Fruit fly (Drosophila melanogaster): Measurements from ENCODE around the gene CG7420.

CG7420 gene

dm6 chr2L:1502459-1503101, at the start of gene CG7420:
Gene CG7420 (minus strand): TSS chr2L:1502904.
- TF ChIP-seq Dll (optimal IDR thresholded peaks at IDR 0.05) (no peak), CG8478 (optimal IDR thresholded peaks at IDR 0.05) (no peak), pan (optimal IDR thresholded peaks at IDR 0.05) (no peak), EcR (GFP tag; optimal IDR thresholded peaks at IDR 0.05) (no peak)

- TF ChIP-seq EcR (GFP tag; optimal IDR thresholded peaks at IDR 0.05) (no peak), pan (optimal IDR thresholded peaks at IDR 0.05) (no peak), usp (GFP tag; optimal IDR thresholded peaks at IDR 0.05) (no peak), psq (optimal IDR thresholded peaks at IDR 0.05) (no peak), Dll (optimal IDR thresholded peaks at IDR 0.05) (no peak), CG8478 (optimal IDR thresholded peaks at IDR 0.05) (no peak)
These were observed 45.2 kb upstream of the CG7420 start for dm6 chr2L:1547860-1548259.

- TF ChIP-seq CG8478 (optimal IDR thresholded peaks at IDR 0.05) = no peak
- no peak for TF ChIP-seq Dll (optimal IDR thresholded peaks at IDR 0.05)
- no peak for TF ChIP-seq EcR (GFP tag; optimal IDR thresholded peaks at IDR 0.05)
- no peak for TF ChIP-seq usp (GFP tag; optimal IDR thresholded peaks at IDR 0.05)
- TF ChIP-seq pan (optimal IDR thresholded peaks at IDR 0.05) = no peak
- no peak for TF ChIP-seq psq (optimal IDR thresholded peaks at IDR 0.05)
These were observed 35.4 kb upstream of the CG7420 start for dm6 chr2L:1538132-1538531.

- TF ChIP-seq Dll (optimal IDR thresholded peaks at IDR 0.05) (no peak), usp (GFP tag; optimal IDR thresholded peaks at IDR 0.05) (no peak), pan (optimal IDR thresholded peaks at IDR 0.05) (no peak), EcR (GFP tag; optimal IDR thresholded peaks at IDR 0.05) (no peak), CG8478 (optimal IDR thresholded peaks at IDR 0.05) (no peak), psq (optimal IDR thresholded peaks at IDR 0.05) (no peak)
These were observed 32.5 kb upstream of the CG7420 start for dm6 chr2L:1535231-1535630.

- TF ChIP-seq usp (GFP tag; optimal IDR thresholded peaks at IDR 0.05) (no peak), EcR (GFP tag; optimal IDR thresholded peaks at IDR 0.05) (no peak), psq (optimal IDR thresholded peaks at IDR 0.05) (no peak), pan (optimal IDR thresholded peaks at IDR 0.05) (no peak), Dll (optimal IDR thresholded peaks at IDR 0.05) (no peak), CG8478 (optimal IDR thresholded peaks at IDR 0.05) (no peak)
These were observed 19.7 kb upstream of the CG7420 start, which contains the start of gene Or22b for dm6 chr2L:1522397-1522796. Gene Or22b (plus strand): TSS chr2L:1522697.

- TF ChIP-seq psq (optimal IDR thresholded peaks at IDR 0.05) = no peak
- no peak for TF ChIP-seq CG8478 (optimal IDR thresholded peaks at IDR 0.05)
- no peak for TF ChIP-seq usp (GFP tag; optimal IDR thresholded peaks at IDR 0.05)
- TF ChIP-seq pan (optimal IDR thresholded peaks at IDR 0.05) = no peak
- no peak for TF ChIP-seq Dll (optimal IDR thresholded peaks at IDR 0.05)
- no peak for TF ChIP-seq EcR (GFP tag; optimal IDR thresholded peaks at IDR 0.05)
These were observed 17.5 kb upstream of the CG7420 start, which contains the start of gene Or22a for dm6 chr2L:1520191-1520590. Gene Or22a (plus strand): TSS chr2L:1520491.

- TF ChIP-seq usp (GFP tag; optimal IDR thresholded peaks at IDR 0.05) (no peak), pan (optimal IDR thresholded peaks at IDR 0.05) (no peak), EcR (GFP tag; optimal IDR thresholded peaks at IDR 0.05) (no peak), psq (optimal IDR thresholded peaks at IDR 0.05) (no peak), Dll (optimal IDR thresholded peaks at IDR 0.05) (no peak), CG8478 (optimal IDR thresholded peaks at IDR 0.05) (no peak)
These were observed 15.3 kb upstream of the CG7420 start, which contains the start of gene halo for dm6 chr2L:1518022-1518421. Gene halo (minus strand): TSS chr2L:1518148.

dm6 chr2L:1517378-1517777, 14.7 kb upstream of the CG7420 start, which contains the start of gene CG18132:
Gene CG18132 (minus strand): TSS chr2L:1517478.
- TF ChIP-seq psq (optimal IDR thresholded peaks at IDR 0.05) (no peak), Dll (optimal IDR thresholded peaks at IDR 0.05) (no peak), EcR (GFP tag; optimal IDR thresholded peaks at IDR 0.05) (no peak), usp (GFP tag; optimal IDR thresholded peaks at IDR 0.05) (no peak), pan (optimal IDR thresholded peaks at IDR 0.05) (no peak), CG8478 (optimal IDR thresholded peaks at IDR 0.05) (no peak)

dm6 chr2L:1509748-1510147, 7.0 kb upstream of the CG7420 start:
- TF ChIP-seq Dll (optimal IDR thresholded peaks at IDR 0.05) (no peak), usp (GFP tag; optimal IDR thresholded peaks at IDR 0.05) (no peak), EcR (GFP tag; optimal IDR thresholded peaks at IDR 0.05) (no peak), psq (optimal IDR thresholded peaks at IDR 0.05) (no peak), pan (optimal IDR thresholded peaks at IDR 0.05) (no peak), CG8478 (optimal IDR thresholded peaks at IDR 0.05) (no peak)

- TF ChIP-seq pan (optimal IDR thresholded peaks at IDR 0.05) (no peak), usp (GFP tag; optimal IDR thresholded peaks at IDR 0.05) (no peak), Dll (optimal IDR thresholded peaks at IDR 0.05) (no peak), EcR (GFP tag; optimal IDR thresholded peaks at IDR 0.05) (no peak), psq (optimal IDR thresholded peaks at IDR 0.05) (no peak), CG8478 (optimal IDR thresholded peaks at IDR 0.05) (no peak)
These were observed 1.6 kb upstream of the CG7420 start for dm6 chr2L:1504288-1504687.

dm6 chr2L:1500312-1500711, 2.4 kb downstream of the CG7420 start, which contains the start of gene CG18131:
Gene CG18131 (minus strand): TSS chr2L:1500608.
- TF ChIP-seq Dll (optimal IDR thresholded peaks at IDR 0.05) (no peak), CG8478 (optimal IDR thresholded peaks at IDR 0.05) (no peak), pan (optimal IDR thresholded peaks at IDR 0.05) (no peak), EcR (GFP tag; optimal IDR thresholded peaks at IDR 0.05) (no peak)

- TF ChIP-seq CG8478 (optimal IDR thresholded peaks at IDR 0.05) (no peak), EcR (GFP tag; optimal IDR thresholded peaks at IDR 0.05) (no peak), pan (optimal IDR thresholded peaks at IDR 0.05) (no peak), usp (GFP tag; optimal IDR thresholded peaks at IDR 0.05) (no peak), Dll (optimal IDR thresholded peaks at IDR 0.05) (no peak), psq (optimal IDR thresholded peaks at IDR 0.05) (no peak)
These were observed 3.6 kb downstream of the CG7420 start for dm6 chr2L:1498966-1499554.
